Fruit fly (Drosophila melanogaster): ENCODE measurements around the gene Nxf3.
A peak's percentile ranks its signal among the peaks of the same experiment; 100 is the strongest.

The Nxf3 gene

DNA sequence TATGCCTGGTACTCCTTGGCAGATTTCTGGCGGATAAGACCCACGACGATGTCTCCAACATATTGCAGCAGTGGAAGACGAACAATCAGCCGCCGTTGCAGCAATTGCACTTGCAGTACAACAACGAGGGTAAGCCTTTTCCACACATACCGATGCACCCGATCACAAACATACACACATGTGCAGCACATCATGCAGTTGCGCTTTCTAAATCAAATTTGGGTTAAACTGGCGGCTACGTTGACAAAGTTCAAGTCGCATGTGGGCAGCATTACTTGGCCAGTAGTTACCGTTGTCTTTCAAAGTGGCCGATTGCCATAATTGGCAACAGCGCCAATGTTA, 470 bp downstream of the Nxf3 start:
- no peak for TF ChIP-seq Ets96B (tag; optimal IDR thresholded peaks at IDR 0.05)
- TF ChIP-seq CG3032 (tag; optimal IDR thresholded peaks at IDR 0.05), result no peak
- 0 out of 2 replicates have a peak, but pooled peaks have one; percentile 5 for TF ChIP-seq CG15336 (GFP tag; IDR thresholded peaks at IDR 0.05)

DNA sequence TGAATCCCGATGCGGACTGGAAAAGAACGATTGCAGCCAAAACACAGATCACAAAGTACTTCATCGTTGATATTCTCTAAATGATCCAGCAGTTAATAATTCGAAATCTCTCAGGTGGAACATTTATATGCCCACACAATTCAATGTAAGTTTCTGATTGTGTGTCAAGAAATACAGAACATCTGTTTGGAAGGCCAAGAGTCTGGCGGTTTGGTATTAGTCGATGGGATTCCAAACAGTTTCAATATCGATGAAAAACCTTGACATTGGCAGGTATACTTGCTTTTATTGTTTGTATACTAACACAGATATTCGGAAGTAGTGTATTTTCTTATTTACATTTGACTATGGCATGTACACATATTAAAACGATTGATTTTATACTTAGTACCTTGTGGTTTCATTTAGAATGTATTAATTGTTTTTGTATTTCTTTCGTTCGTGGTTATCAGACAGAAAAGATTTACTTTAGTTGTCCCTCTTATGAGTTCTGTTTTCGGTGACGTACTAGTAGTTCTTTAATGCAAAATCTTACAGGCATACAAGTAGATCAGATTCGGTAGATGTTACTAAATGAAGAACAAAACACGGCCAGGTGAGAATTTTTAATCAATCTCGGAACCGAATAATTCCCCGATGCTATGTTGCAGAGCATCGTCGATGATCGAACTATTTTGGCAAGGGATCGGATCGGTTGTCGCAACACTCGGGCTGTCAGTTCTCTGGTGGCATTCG, 8.5 kb downstream of the Nxf3 start, which contains the start of the genes CG13738 and Hsc70-1:
Gene CG13738, minus strand, starts transcription at position 101 of the 735 bp plus-strand sequence.
Gene Hsc70-1, plus strand, starts transcription at position 685 of the 735 bp plus-strand sequence.
- TF ChIP-seq CG9139 (GFP tag; optimal IDR thresholded peaks at IDR 0.05) (no peak), fd85E (GFP tag; optimal IDR thresholded peaks at IDR 0.05) (no peak), pdm3 (GFP tag; optimal IDR thresholded peaks at IDR 0.05) (no peak), CG1621 (tag; optimal IDR thresholded peaks at IDR 0.05) (no peak), Eip93F (GFP tag; optimal IDR thresholded peaks at IDR 0.05) (no peak), dac (GFP tag; optimal IDR thresholded peaks at IDR 0.05) (no peak), CG11294 (GFP tag; IDR thresholded peaks at IDR 0.05) (no peak)

DNA sequence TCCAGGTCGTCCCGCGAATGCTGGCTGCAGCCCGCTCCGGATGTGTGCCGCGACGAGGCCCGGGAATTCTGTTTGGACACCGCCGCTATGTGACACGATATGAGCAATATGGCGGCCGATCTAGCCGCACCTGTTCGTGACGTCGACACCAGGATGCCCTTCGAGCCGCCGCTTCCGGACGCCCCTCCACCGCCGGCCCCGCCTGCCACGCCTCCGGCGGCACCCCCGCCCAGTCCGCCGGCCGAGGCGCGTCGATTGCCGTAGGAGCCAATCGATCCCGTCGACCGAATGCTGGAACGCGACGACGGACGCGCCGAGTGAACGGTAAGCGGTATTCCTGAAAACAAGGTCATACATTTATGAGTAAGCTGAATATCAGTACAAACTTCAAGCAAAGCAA, 17.5 kb downstream of the Nxf3 start:
- TF ChIP-seq esn (GFP tag; optimal IDR thresholded peaks at IDR 0.05) (no peak), CG4318 (GFP tag; optimal IDR thresholded peaks at IDR 0.05) (no peak), CG34406 (GFP tag; optimal IDR thresholded peaks at IDR 0.05) (no peak), CG10669 (GFP tag; optimal IDR thresholded peaks at IDR 0.05) (no peak)

dm6 chr3L:13986330-13986729, 21.3 kb downstream of the Nxf3 start, which contains the start of gene CG17362:
TSS of gene CG17362 (plus strand) at chr3L:13986620.
- TF ChIP-seq spab (GFP tag; optimal IDR thresholded peaks at IDR 0.05) (no peak), Sox15 (GFP tag; optimal IDR thresholded peaks at IDR 0.05) (no peak), CG10669 (GFP tag; optimal IDR thresholded peaks at IDR 0.05) (no peak), fd59A (GFP tag; optimal IDR thresholded peaks at IDR 0.05) (no peak), fkh (GFP tag; optimal IDR thresholded peaks at IDR 0.05) (no peak), CG3032 (tag; optimal IDR thresholded peaks at IDR 0.05) (no peak), Eip78C (GFP tag) (no peak), Hr39 (GFP tag; optimal IDR thresholded peaks at IDR 0.05) (no peak), Hr4 (GFP tag; optimal IDR thresholded peaks at IDR 0.05) (no peak), Sox14 (GFP tag; optimal IDR thresholded peaks at IDR 0.05) (no peak), Gug (GFP tag; IDR thresholded peaks at IDR 0.05) (no peak)

dm6 chr3L:13987578-13987977, 22.6 kb downstream of the Nxf3 start, which contains the start of gene CG9040:
TSS of gene CG9040 (plus strand) at chr3L:13987878.
- TF ChIP-seq Sox14 (GFP tag; optimal IDR thresholded peaks at IDR 0.05) (no peak), eg (GFP tag; IDR thresholded peaks at IDR 0.05) (no peak), CG6854 (GFP tag; optimal IDR thresholded peaks at IDR 0.05) (no peak), CG10669 (GFP tag; optimal IDR thresholded peaks at IDR 0.05) (no peak), CG8319 (GFP tag; optimal IDR thresholded peaks at IDR 0.05) (no peak), Eip75B (GFP tag; optimal IDR thresholded peaks at IDR 0.05) (no peak), salr (GFP tag; optimal IDR thresholded peaks at IDR 0.05) (no peak), CG11902 (GFP tag; optimal IDR thresholded peaks at IDR 0.05) (no peak), CG6792 (GFP tag; optimal IDR thresholded peaks at IDR 0.05) (no peak), CG4318 (GFP tag; optimal IDR thresholded peaks at IDR 0.05) (no peak)

- TF ChIP-seq CG8119 (GFP tag; IDR thresholded peaks at IDR 0.05) (no peak), CG34406 (GFP tag; optimal IDR thresholded peaks at IDR 0.05) (no peak), CG11294 (GFP tag; IDR thresholded peaks at IDR 0.05) (no peak), Eip75B (GFP tag; optimal IDR thresholded peaks at IDR 0.05) (no peak), acj6 (GFP tag; optimal IDR thresholded peaks at IDR 0.05) (no peak), Ets21C (GFP tag; optimal IDR thresholded peaks at IDR 0.05) (no peak), achi (GFP tag; optimal IDR thresholded peaks at IDR 0.05) (no peak)
Observed at dm6 chr3L:13991314-13991713, 26.3 kb downstream of the Nxf3 start.
